Fruit fly (Drosophila melanogaster) whole organism, embryonic: ENCODE data around the gene bsf.

Source experiments
- Ada2b ChIP-seq: fragments of 200-800 bp; sonication (Bioruptor generic); IDR thresholded peaks from 2 replicates; pipeline ENCODE4 v1.3.6; 2022; ENCODE audit warnings: missing biosample characterization, missing genetic modification characterization
- Adf1 ChIP-seq: fragments of 200-800 bp; sonication (Bioruptor generic); IDR thresholded peaks from 2 replicates; pipeline ENCODE4 v1.3.6; 2022; ENCODE audit warnings: missing biosample characterization, missing genetic modification characterization
- Atf-2 ChIP-seq: fragments of 200-800 bp; sonication (Bioruptor generic); optimal IDR thresholded peaks from 2 replicates; lab custom pipeline; 2016; ENCODE audit warnings: missing biosample characterization, missing genetic modification characterization
- CG10147 ChIP-seq: fragments of 200-800 bp; sonication (Bioruptor generic); optimal IDR thresholded peaks from 2 replicates; lab custom pipeline; 2019; ENCODE audit warnings: missing biosample characterization, mild to moderate bottlenecking, missing genetic modification characterization, moderate library complexity
- CG10431 ChIP-seq: fragments of 200-800 bp; sonication (Bioruptor generic); optimal IDR thresholded peaks from 3 replicates; lab custom pipeline; 2018; ENCODE audit warnings: missing biosample characterization, mild to moderate bottlenecking, missing genetic modification characterization
- CG10654 ChIP-seq: fragments of 200-800 bp; sonication (Bioruptor generic); optimal IDR thresholded peaks from 2 replicates; lab custom pipeline; 2016; ENCODE audit warnings: missing biosample characterization, missing genetic modification characterization
- CG12071 ChIP-seq: fragments of 200-800 bp; sonication (Bioruptor generic); optimal IDR thresholded peaks from 3 replicates; lab custom pipeline; 2018; ENCODE audit warnings: missing biosample characterization, mild to moderate bottlenecking, missing genetic modification characterization
- CG1603 ChIP-seq: fragments of 200-800 bp; sonication (Bioruptor generic); optimal IDR thresholded peaks from 2 replicates; lab custom pipeline; 2019; ENCODE audit warnings: missing biosample characterization, mild to moderate bottlenecking, missing genetic modification characterization, moderate library complexity
- CG17361 ChIP-seq: fragments of 200-800 bp; sonication (Bioruptor generic); IDR thresholded peaks from 3 replicates; pipeline ENCODE4 v1.3.6; 2022; ENCODE audit warnings: missing biosample characterization, missing genetic modification characterization
- CG4617 ChIP-seq: fragments of 200-800 bp; sonication (Bioruptor generic); optimal IDR thresholded peaks from 3 replicates; lab custom pipeline; 2016; ENCODE audit warnings: missing biosample characterization, missing genetic modification characterization, borderline replicate concordance
- CG4730 ChIP-seq: fragments of 200-800 bp; sonication (Bioruptor generic); IDR thresholded peaks from 2 replicates; pipeline ENCODE4 v1.3.6; 2022; ENCODE audit warnings: missing biosample characterization, missing genetic modification characterization
- CG6791 ChIP-seq: fragments of 200-800 bp; sonication (Bioruptor generic); IDR thresholded peaks from 3 replicates; pipeline ENCODE4 v1.3.6; 2022; ENCODE audit warnings: missing biosample characterization, missing genetic modification characterization; ENCODE audit not compliant: partially characterized antibody
- CG7556 ChIP-seq: fragments of 200-800 bp; sonication (Bioruptor generic); optimal IDR thresholded peaks from 2 replicates; lab custom pipeline; 2017; ENCODE audit warnings: missing biosample characterization, mild to moderate bottlenecking, missing genetic modification characterization
- CG8924 ChIP-seq: fragments of 200-800 bp; optimal IDR thresholded peaks from 3 replicates; lab custom pipeline; 2019; ENCODE audit warnings: missing biosample characterization, mild to moderate bottlenecking, missing genetic modification characterization, moderate library complexity
- CG9727 ChIP-seq: fragments of 200-800 bp; sonication (Bioruptor generic); optimal IDR thresholded peaks from 3 replicates; lab custom pipeline; 2017; ENCODE audit warnings: missing biosample characterization, mild to moderate bottlenecking, missing genetic modification characterization
- CG9932 ChIP-seq: fragments of 200-800 bp; sonication (Bioruptor generic); IDR thresholded peaks from 2 replicates; pipeline ENCODE4 v1.3.6; 2022; ENCODE audit warnings: missing biosample characterization, missing genetic modification characterization
- CTCF ChIP-seq: fragments of 200-800 bp; sonication (Bioruptor generic); optimal IDR thresholded peaks from 2 replicates; lab custom pipeline; 2017; ENCODE audit warnings: missing biosample characterization, mild to moderate bottlenecking, missing genetic modification characterization, moderate library complexity
- Chrac-16 ChIP-seq: fragments of 200-800 bp; sonication (Bioruptor generic); optimal IDR thresholded peaks from 3 replicates; lab custom pipeline; 2016; ENCODE audit warnings: missing biosample characterization, missing genetic modification characterization
- CoRest ChIP-seq: fragments of 200-800 bp; sonication (Bioruptor generic); optimal IDR thresholded peaks from 3 replicates; lab custom pipeline; 2018; ENCODE audit warnings: missing biosample characterization, mild to moderate bottlenecking, missing genetic modification characterization, moderate library complexity
- Deaf1 ChIP-seq: fragments of 200-800 bp; optimal IDR thresholded peaks from 3 replicates; lab custom pipeline; 2019; ENCODE audit warnings: missing biosample characterization, mild to moderate bottlenecking, missing genetic modification characterization, moderate library complexity
- Dll ChIP-seq: fragments of 200-800 bp; sonication (Bioruptor generic); IDR thresholded peaks from 4 replicates; pipeline ENCODE4 v1.3.6; 2022; ENCODE audit warnings: missing biosample characterization, missing genetic modification characterization; ENCODE audit not compliant: partially characterized antibody
- Doc2 ChIP-seq: fragments of 200-800 bp; sonication (Bioruptor generic); IDR thresholded peaks from 2 replicates; pipeline ENCODE4 v1.3.6; 2022; ENCODE audit warnings: missing biosample characterization, missing genetic modification characterization
- Eip74EF ChIP-seq, 2 experiments: fragments of 200-800 bp in 1 of 2; fragments of >200 bp in 1 of 2; sonication (Bioruptor generic) in 1 of 2; optimal IDR thresholded peaks; 2 replicates each; lab custom pipeline; 2017 to 2019; ENCODE audit warnings: missing biosample characterization in 2 of 2, missing genetic modification characterization in 2 of 2, mild to moderate bottlenecking in 1 of 2, moderate library complexity in 1 of 2
- Hr3 ChIP-seq: fragments of 200-800 bp; sonication (Bioruptor generic); optimal IDR thresholded peaks from 3 replicates; lab custom pipeline; 2016; ENCODE audit warnings: missing biosample characterization, missing genetic modification characterization
- Pdp1 ChIP-seq, 2 experiments: fragments of 200-800 bp; sonication (Bioruptor generic); optimal IDR thresholded peaks; 3 replicates each; lab custom pipeline; 2016; ENCODE audit warnings: missing biosample characterization in 2 of 2, missing genetic modification characterization in 2 of 2, mild to moderate bottlenecking in 1 of 2, moderate library complexity in 1 of 2
- Sox102F ChIP-seq: fragments of 200-800 bp; sonication (Bioruptor generic); optimal IDR thresholded peaks from 2 replicates; lab custom pipeline; 2018; ENCODE audit warnings: missing biosample characterization, mild to moderate bottlenecking, missing genetic modification characterization, moderate library complexity
- Sry-δ ChIP-seq: fragments of 200-800 bp; sonication (Bioruptor generic); optimal IDR thresholded peaks from 2 replicates; lab custom pipeline; 2016; ENCODE audit warnings: missing biosample characterization, missing genetic modification characterization
- TFAM ChIP-seq: fragments of 200-800 bp; sonication (Bioruptor generic); optimal IDR thresholded peaks from 2 replicates; lab custom pipeline; 2017; ENCODE audit warnings: missing biosample characterization, missing genetic modification characterization, inconsistent platforms
- Taf1 ChIP-seq: fragments of 200-800 bp; sonication (Bioruptor generic); IDR thresholded peaks from 2 replicates; pipeline ENCODE4 v1.3.6; 2022; ENCODE audit warnings: missing biosample characterization, missing genetic modification characterization
- bab2 ChIP-seq: fragments of 200-800 bp; sonication (Bioruptor generic); optimal IDR thresholded peaks from 2 replicates; lab custom pipeline; 2016; ENCODE audit warnings: missing biosample characterization, missing genetic modification characterization
- bbx ChIP-seq: fragments of 200-800 bp; sonication (Bioruptor generic); IDR thresholded peaks from 2 replicates; pipeline ENCODE4 v1.3.6; 2022; ENCODE audit warnings: missing biosample characterization, missing genetic modification characterization; ENCODE audit not compliant: partially characterized antibody
- eve ChIP-seq, 2 experiments: fragments of >200 bp; optimal IDR thresholded peaks; 2 replicates each; lab custom pipeline; 2017; ENCODE audit warnings: missing biosample characterization in 2 of 2, missing genetic modification characterization in 2 of 2
- gcm ChIP-seq: fragments of 200-800 bp; sonication (Bioruptor generic); optimal IDR thresholded peaks from 2 replicates; lab custom pipeline; 2019; ENCODE audit warnings: missing biosample characterization, mild to moderate bottlenecking, missing genetic modification characterization, moderate library complexity
- jumu ChIP-seq: fragments of 200-800 bp; sonication (Bioruptor generic); optimal IDR thresholded peaks from 3 replicates; lab custom pipeline; 2016; ENCODE audit warnings: missing biosample characterization, missing genetic modification characterization
- ken ChIP-seq: fragments of 200-800 bp; sonication (Bioruptor generic); IDR thresholded peaks from 3 replicates; pipeline ENCODE4 v1.3.6; 2022; ENCODE audit warnings: missing biosample characterization, missing genetic modification characterization
- kni ChIP-seq: fragments of 200-800 bp; sonication (Bioruptor generic); optimal IDR thresholded peaks from 3 replicates; lab custom pipeline; 2017; ENCODE audit warnings: mild to moderate bottlenecking, missing biosample characterization, missing genetic modification reagents, missing genetic modification characterization
- lilli ChIP-seq: fragments of 200-800 bp; sonication (Bioruptor generic); optimal IDR thresholded peaks from 3 replicates; lab custom pipeline; 2016; ENCODE audit warnings: missing biosample characterization, missing genetic modification characterization
- lola ChIP-seq, 3 experiments: fragments of >200 bp in 2 of 3; fragments of 200-800 bp in 1 of 3; sonication (Bioruptor generic) in 1 of 3; optimal IDR thresholded peaks; 2 replicates each; lab custom pipeline; 2017 to 2019; ENCODE audit warnings: missing biosample characterization in 3 of 3, missing genetic modification characterization in 3 of 3, mild to moderate bottlenecking in 1 of 3, moderate library complexity in 1 of 3
- nmo ChIP-seq: fragments of 200-800 bp; sonication (Bioruptor generic); optimal IDR thresholded peaks from 2 replicates; lab custom pipeline; 2018; ENCODE audit warnings: missing biosample characterization, mild to moderate bottlenecking, missing genetic modification characterization, moderate library complexity
- nom ChIP-seq: fragments of 200-800 bp; sonication (Bioruptor generic); optimal IDR thresholded peaks from 2 replicates; lab custom pipeline; 2017; ENCODE audit warnings: missing biosample characterization, missing genetic modification characterization, mild to moderate bottlenecking, moderate library complexity, missing genetic modification reagents
- p53 ChIP-seq: fragments of 200-800 bp; sonication (Bioruptor generic); optimal IDR thresholded peaks from 2 replicates; lab custom pipeline; 2016; ENCODE audit warnings: missing biosample characterization, missing genetic modification characterization
- pfk ChIP-seq: fragments of 200-800 bp; sonication (Bioruptor generic); optimal IDR thresholded peaks from 2 replicates; lab custom pipeline; 2018; ENCODE audit warnings: missing biosample characterization, mild to moderate bottlenecking, missing genetic modification characterization, moderate library complexity
- pros ChIP-seq: fragments of 200-800 bp; sonication (Bioruptor generic); optimal IDR thresholded peaks from 3 replicates; lab custom pipeline; 2019; ENCODE audit warnings: missing biosample characterization, mild to moderate bottlenecking, missing genetic modification characterization, moderate library complexity
- psq ChIP-seq: fragments of 200-800 bp; sonication (Bioruptor generic); optimal IDR thresholded peaks from 2 replicates; lab custom pipeline; 2017; ENCODE audit warnings: missing biosample characterization, missing genetic modification characterization
- stc ChIP-seq: fragments of 200-800 bp; sonication (Bioruptor generic); IDR thresholded peaks from 2 replicates; pipeline ENCODE4 v1.3.6; 2022; ENCODE audit warnings: missing biosample characterization, missing genetic modification characterization
- tin ChIP-seq: fragments of 200-800 bp; sonication (Bioruptor generic); optimal IDR thresholded peaks from 3 replicates; lab custom pipeline; 2016; ENCODE audit warnings: missing biosample characterization, missing genetic modification characterization
- trem ChIP-seq: fragments of 200-800 bp; optimal IDR thresholded peaks from 3 replicates; lab custom pipeline; 2019; ENCODE audit warnings: missing biosample characterization, mild to moderate bottlenecking, missing genetic modification characterization, moderate library complexity
- unc-4 ChIP-seq: fragments of 200-800 bp; sonication (Bioruptor generic); IDR thresholded peaks from 2 replicates; pipeline ENCODE4 v1.3.6; 2022; ENCODE audit warnings: missing biosample characterization, missing genetic modification characterization; ENCODE audit not compliant: partially characterized antibody
- zf30C ChIP-seq: fragments of 200-800 bp; sonication (Bioruptor generic); optimal IDR thresholded peaks from 3 replicates; lab custom pipeline; 2018; ENCODE audit warnings: missing biosample characterization, mild to moderate bottlenecking, missing genetic modification characterization

The bsf gene

dm6 chr2L:18484382-18485050 is 30.1 kb upstream of the bsf start, which contains the start of gene CG10283 (continued):
- TF ChIP-seq bbx (GFP tag; lab: Robert Waterston, UW) (peak; percentile 58), CG8924 (peak; percentile 21), Atf-2 (GFP tag; lab: Kevin White, UChicago) (no peak), lola (GFP tag; optimal IDR thresholded peaks at IDR 0.05; lab: Kevin White, UChicago) (peak in 1 of 3 experiments; percentile 52), CG4730 (no peak), nmo (GFP tag; lab: Kevin White, UChicago) (peak; percentile 55), Sry-δ (GFP tag; lab: Kevin White, UChicago) (no peak), CG7556 (GFP tag; lab: Kevin White, UChicago) (no peak), kni (peak; percentile 9), psq (GFP tag; lab: Kevin White, UChicago) (peak; percentile 15), CG9932 (peak; percentile 72), CG10654 (GFP tag; lab: Kevin White, UChicago) (peak; percentile 10), CG10431 (GFP tag; lab: Kevin White, UChicago) (no peak), Hr3 (GFP tag; lab: Kevin White, UChicago) (peak; percentile 57), CG6791 (GFP tag; lab: Robert Waterston, UW) (peak; percentile 18; the same call in 1 of the 3 replicates), pfk (GFP tag; lab: Kevin White, UChicago) (no peak), CG12071 (GFP tag; lab: Kevin White, UChicago) (peak; percentile 37), CG10147 (GFP tag; lab: Kevin White, UChicago) (peak; percentile 3), Deaf1 (peak; percentile 26), tin (GFP tag; lab: Kevin White, UChicago) (peak; percentile 27), stc (GFP tag; lab: Robert Waterston, UW) (peak; percentile 23; the same call in 1 of the 2 replicates), zf30C (GFP tag; lab: Kevin White, UChicago) (peak; percentile 96), CG17361 (GFP tag; lab: Robert Waterston, UW) (peak; percentile 68), gcm (GFP tag; lab: Kevin White, UChicago) (peak; percentile 14), ken (GFP tag; lab: Robert Waterston, UW) (peak; percentile 26; the same call in 1 of the 3 replicates), pros (peak; percentile 31), CG1603 (tag; lab: Kevin White, UChicago) (peak; percentile 29), TFAM (GFP tag; lab: Kevin White, UChicago) (no peak), jumu (GFP tag; lab: Kevin White, UChicago) (no peak), eve (GFP tag; optimal IDR thresholded peaks at IDR 0.05; lab: Kevin White, UChicago) (no peak), CG4617 (peak; percentile 23), bab2 (GFP tag; lab: Kevin White, UChicago) (no peak), trem (peak; percentile 87), Adf1 (no peak), CoRest (tag; lab: Kevin White, UChicago) (peak; percentile 67), lilli (GFP tag; lab: Kevin White, UChicago) (peak; percentile 14), CTCF (GFP tag; lab: Kevin White, UChicago) (peak; percentile 64), unc-4 (0 out of 2 replicates have a peak, but pooled peaks have one; percentile 12), Taf1 (GFP tag; lab: Robert Waterston, UW) (no peak), Pdp1 (GFP tag; optimal IDR thresholded peaks at IDR 0.05; lab: Kevin White, UChicago) (peak in 1 of 2 experiments; percentile 11), Ada2b (GFP tag; lab: Robert Waterston, UW) (0 out of 2 replicates have a peak, but pooled peaks have one; percentile 10), Doc2 (GFP tag; lab: Robert Waterston, UW) (no peak), Chrac-16 (GFP tag; lab: Kevin White, UChicago) (peak; percentile 29), CG9727 (GFP tag; lab: Kevin White, UChicago) (peak; percentile 57), Sox102F (GFP tag; lab: Kevin White, UChicago) (peak; percentile 30), Dll (GFP tag; lab: Robert Waterston, UW) (no peak), p53 (GFP tag; lab: Kevin White, UChicago) (no peak), Eip74EF (GFP tag; optimal IDR thresholded peaks at IDR 0.05; lab: Kevin White, UChicago) (peak in 1 of 2 experiments; percentile 5), nom (peak; percentile 33)
